Worm (Caenorhabditis elegans): ENCODE data around the gene nsun-1.
A peak's percentile ranks its signal among the peaks of the same experiment; 100 is the strongest.

DNA sequence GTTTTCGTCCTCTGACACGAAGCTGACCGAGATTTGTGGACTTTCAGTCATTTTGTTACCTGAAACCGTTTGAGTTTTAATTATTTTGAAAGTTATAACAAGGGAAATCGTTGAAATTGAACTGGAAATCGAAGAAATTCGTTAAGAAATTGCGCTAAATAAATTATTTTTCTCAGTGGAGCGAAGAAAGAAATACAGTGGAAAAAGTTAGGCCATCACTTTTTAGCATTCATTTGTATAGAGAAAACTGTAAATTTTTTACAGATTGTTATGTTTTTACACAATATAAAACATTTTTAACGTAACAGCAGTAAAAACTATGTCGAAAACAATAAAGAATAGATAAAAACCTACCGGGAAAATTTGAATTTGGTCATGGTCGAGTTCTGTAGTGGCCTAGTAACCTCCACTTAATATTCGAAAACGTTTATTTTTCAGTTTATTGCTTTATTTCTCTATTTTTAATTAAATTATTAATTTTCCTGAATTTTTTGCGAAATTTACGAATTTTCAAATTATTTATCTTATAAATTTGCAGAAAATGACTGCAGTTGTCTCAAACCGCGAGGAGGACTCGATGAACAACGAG, 8.7 kb upstream of the nsun-1 start, which contains the start of the genes gldi-1 and prp-21:
- TF ChIP-seq lin-13 (GFP tag; optimal IDR thresholded peaks at IDR 0.05) (no peak), ceh-90 (tag; optimal IDR thresholded peaks at IDR 0.05) (peak; percentile 79), fos-1 (tag; optimal IDR thresholded peaks at IDR 0.05) (no peak), ama-1 (optimal IDR thresholded peaks at IDR 0.05) (no peak), unc-130 (tag; optimal IDR thresholded peaks at IDR 0.05) (no peak), dpl-1 (GFP tag; optimal IDR thresholded peaks at IDR 0.05) (peak; percentile 29 to 62 (median 41)), ztf-11 (tag; optimal IDR thresholded peaks at IDR 0.05) (peak in 1 of 2 experiments; percentile 63), nhr-11 (tag; optimal IDR thresholded peaks at IDR 0.05) (no peak)

Data from whole organism, L1 larva.